Worm (Caenorhabditis elegans) whole organism, late embryonic: ENCODE results near the gene R09H10.1.
A peak's percentile ranks its signal among the peaks of the same experiment; 100 is the strongest.

Experiments
- C08G9.2 ChIP-seq: sonication (generic microtip); optimal IDR thresholded peaks from 2 replicates; lab custom pipeline; 2016; ENCODE audit warnings: mild to moderate bottlenecking, missing genetic modification characterization, moderate library complexity, missing compliant biosample characterization
- C38D4.7 ChIP-seq: fragments of 200-800 bp; sonication (Bioruptor generic); optimal IDR thresholded peaks from 2 replicates; lab custom pipeline; 2018; ENCODE audit warnings: mild to moderate bottlenecking, missing genetic modification characterization, moderate library complexity, missing compliant biosample characterization
- F13H6.1 ChIP-seq: sonication (generic microtip); optimal IDR thresholded peaks from 2 replicates; lab custom pipeline; 2016; ENCODE audit warnings: missing genetic modification characterization, missing compliant biosample characterization
- K02D7.2 ChIP-seq: sonication (generic microtip); optimal IDR thresholded peaks from 2 replicates; lab custom pipeline; 2017; ENCODE audit warnings: mild to moderate bottlenecking, missing genetic modification characterization, missing compliant biosample characterization
- K09A11.1 ChIP-seq: sonication (generic microtip); optimal IDR thresholded peaks from 2 replicates; lab custom pipeline; 2017; ENCODE audit warnings: antibody characterized with exemption, mild to moderate bottlenecking, missing genetic modification characterization, missing compliant biosample characterization; ENCODE audit not compliant: insufficient read depth
- T23F11.4 ChIP-seq: fragments of 200-800 bp; sonication (Bioruptor generic); optimal IDR thresholded peaks from 2 replicates; lab custom pipeline; 2018; ENCODE audit warnings: mild to moderate bottlenecking, missing genetic modification characterization, missing compliant biosample characterization
- Y22D7AL.16 ChIP-seq: sonication (generic microtip); optimal IDR thresholded peaks from 2 replicates; lab custom pipeline; 2016; ENCODE audit warnings: missing genetic modification characterization, missing compliant biosample characterization
- ceh-14 ChIP-seq: sonication (generic microtip); optimal IDR thresholded peaks from 2 replicates; lab custom pipeline; 2016; ENCODE audit warnings: missing genotype, missing genetic modification characterization, missing compliant biosample characterization
- ceh-18 ChIP-seq: sonication (generic microtip); optimal IDR thresholded peaks from 2 replicates; lab custom pipeline; 2016; ENCODE audit warnings: missing genetic modification characterization, missing compliant biosample characterization
- ceh-22 ChIP-seq: sonication (generic microtip); optimal IDR thresholded peaks from 2 replicates; lab custom pipeline; 2017; ENCODE audit warnings: missing biosample characterization, missing genetic modification characterization
- ceh-34 ChIP-seq: sonication (generic microtip); optimal IDR thresholded peaks from 2 replicates; lab custom pipeline; 2016; ENCODE audit warnings: mild to moderate bottlenecking, missing genetic modification characterization, missing compliant biosample characterization
- ceh-48 ChIP-seq: sonication (generic microtip); optimal IDR thresholded peaks from 2 replicates; lab custom pipeline; 2016; ENCODE audit warnings: missing genetic modification characterization, inconsistent platforms, missing compliant biosample characterization
- ceh-6 ChIP-seq: fragments of 200-800 bp; sonication (Bioruptor generic); optimal IDR thresholded peaks from 2 replicates; lab custom pipeline; 2018; ENCODE audit warnings: mild to moderate bottlenecking, missing genetic modification characterization, missing compliant biosample characterization
- che-1 ChIP-seq: sonication (generic microtip); optimal IDR thresholded peaks from 2 replicates; lab custom pipeline; 2016; ENCODE audit warnings: mild to moderate bottlenecking, missing genetic modification characterization, missing compliant biosample characterization
- dmd-4 ChIP-seq: sonication (generic microtip); optimal IDR thresholded peaks from 2 replicates; lab custom pipeline; 2016; ENCODE audit warnings: borderline replicate concordance, missing genetic modification characterization, missing compliant biosample characterization
- dve-1 ChIP-seq: sonication (generic microtip); optimal IDR thresholded peaks from 2 replicates; lab custom pipeline; 2017; ENCODE audit warnings: antibody characterized with exemption, mild to moderate bottlenecking, missing genetic modification characterization, missing compliant biosample characterization
- elt-2 ChIP-seq: sonication (generic microtip); optimal IDR thresholded peaks from 2 replicates; lab custom pipeline; 2016; ENCODE audit warnings: missing genetic modification reagents, missing genetic modification characterization, missing compliant biosample characterization
- ets-4 ChIP-seq: sonication (generic microtip); optimal IDR thresholded peaks from 2 replicates; lab custom pipeline; 2016; ENCODE audit warnings: missing genetic modification characterization, missing compliant biosample characterization
- eyg-1 ChIP-seq: sonication (generic microtip); optimal IDR thresholded peaks from 2 replicates; lab custom pipeline; 2016; ENCODE audit warnings: missing genotype, missing genetic modification characterization, missing compliant biosample characterization
- fkh-10 ChIP-seq: fragments of 150-350 bp; optimal IDR thresholded peaks from 2 replicates; lab custom pipeline; 2014; ENCODE audit warnings: missing biosample characterization, missing genetic modification reagents, missing genetic modification characterization
- fkh-6 ChIP-seq: sonication (generic microtip); optimal IDR thresholded peaks from 2 replicates; lab custom pipeline; 2016; ENCODE audit warnings: missing genetic modification characterization, missing compliant biosample characterization
- gmeb-2 ChIP-seq: sonication (generic microtip); optimal IDR thresholded peaks from 2 replicates; lab custom pipeline; 2016; ENCODE audit warnings: missing genetic modification characterization, inconsistent platforms, missing compliant biosample characterization
- hlh-13 ChIP-seq: fragments of 200-800 bp; sonication (Bioruptor generic); optimal IDR thresholded peaks from 2 replicates; lab custom pipeline; 2018; ENCODE audit warnings: mild to moderate bottlenecking, missing genetic modification characterization, missing compliant biosample characterization
- hlh-30 ChIP-seq: sonication (generic microtip); optimal IDR thresholded peaks from 2 replicates; lab custom pipeline; 2017; ENCODE audit warnings: antibody characterized with exemption, missing genetic modification characterization, missing compliant biosample characterization; ENCODE audit not compliant: insufficient read depth
- hlh-6 ChIP-seq: sonication (generic microtip); optimal IDR thresholded peaks from 2 replicates; lab custom pipeline; 2016; ENCODE audit warnings: missing genotype, missing genetic modification characterization, missing compliant biosample characterization
- hlh-8 ChIP-seq: sonication (generic microtip); optimal IDR thresholded peaks from 2 replicates; lab custom pipeline; 2016; ENCODE audit warnings: missing genotype, missing genetic modification characterization, missing compliant biosample characterization
- lim-6 ChIP-seq: sonication (generic microtip); optimal IDR thresholded peaks from 2 replicates; lab custom pipeline; 2016; ENCODE audit warnings: missing genetic modification characterization, missing compliant biosample characterization
- lin-11 ChIP-seq: fragments of 200-800 bp; sonication (Bioruptor generic); optimal IDR thresholded peaks from 2 replicates; lab custom pipeline; 2018; ENCODE audit warnings: mild to moderate bottlenecking, missing genetic modification characterization, missing compliant biosample characterization
- nfya-1 ChIP-seq: sonication (generic microtip); optimal IDR thresholded peaks from 2 replicates; lab custom pipeline; 2017; ENCODE audit warnings: missing genetic modification characterization, mild to moderate bottlenecking, missing compliant biosample characterization, antibody characterized with exemption, moderate library complexity
- npax-4 ChIP-seq: sonication (generic microtip); optimal IDR thresholded peaks from 2 replicates; lab custom pipeline; 2016; ENCODE audit warnings: missing genetic modification characterization, missing compliant biosample characterization
- odd-2 ChIP-seq: sonication (generic microtip); optimal IDR thresholded peaks from 2 replicates; lab custom pipeline; 2017; ENCODE audit warnings: antibody characterized with exemption, mild to moderate bottlenecking, missing genetic modification characterization, missing compliant biosample characterization
- pax-1 ChIP-seq: fragments of 150-350 bp; optimal IDR thresholded peaks from 2 replicates; lab custom pipeline; 2014; ENCODE audit warnings: missing biosample characterization, missing genetic modification characterization
- pha-4 ChIP-seq: fragments of 150-350 bp; optimal IDR thresholded peaks from 2 replicates; lab custom pipeline; 2018; ENCODE audit warnings: missing biosample characterization, missing genetic modification reagents, missing genetic modification characterization
- pqm-1 ChIP-seq: sonication (generic microtip); optimal IDR thresholded peaks from 2 replicates; lab custom pipeline; 2016; ENCODE audit warnings: missing genetic modification characterization, missing compliant biosample characterization
- ref-2 ChIP-seq: sonication (generic microtip); optimal IDR thresholded peaks from 2 replicates; lab custom pipeline; 2016; ENCODE audit warnings: missing genetic modification characterization, missing compliant biosample characterization
- rnt-1 ChIP-seq: sonication (generic microtip); optimal IDR thresholded peaks from 2 replicates; lab custom pipeline; 2016; ENCODE audit warnings: missing genetic modification characterization, missing compliant biosample characterization
- tbx-2 ChIP-seq: sonication (generic microtip); optimal IDR thresholded peaks from 2 replicates; lab custom pipeline; 2016; ENCODE audit warnings: missing genetic modification characterization, missing compliant biosample characterization
- unc-86 ChIP-seq: sonication (generic microtip); optimal IDR thresholded peaks from 2 replicates; lab custom pipeline; 2016; ENCODE audit warnings: missing genetic modification characterization, missing compliant biosample characterization
- ztf-16 ChIP-seq: sonication (generic microtip); optimal IDR thresholded peaks from 2 replicates; lab custom pipeline; 2017; ENCODE audit warnings: missing genetic modification characterization, missing compliant biosample characterization

R09H10.1 gene

DNA sequence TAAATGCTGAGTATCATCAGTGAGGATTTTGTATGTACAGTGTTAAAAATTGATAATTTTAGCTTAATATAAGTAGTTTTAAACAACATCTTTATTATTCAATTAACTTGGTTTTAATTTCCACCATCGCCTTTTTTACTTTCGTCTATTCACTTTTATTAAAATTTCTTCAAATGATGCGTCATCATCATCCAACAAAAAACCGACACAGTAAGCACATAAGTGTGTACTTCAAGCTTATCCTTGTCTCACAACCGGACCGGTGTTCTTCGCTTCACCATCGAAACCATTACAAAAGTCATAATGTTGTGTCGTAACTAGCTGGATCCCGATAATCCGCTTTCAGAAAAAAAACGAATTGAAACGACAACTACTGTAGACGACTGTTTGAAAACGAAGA is 3.6 kb upstream of the R09H10.1 start, which contains the start of gene C43F9.11:
Gene C43F9.11, plus strand, starts transcription at position 301 of the 400 bp plus-strand sequence.
- no peak for TF ChIP-seq odd-2 (tag; lab: Kevin White, UChicago)
- no peak for TF ChIP-seq ceh-6 (GFP tag; lab: Kevin White, UChicago)
- TF ChIP-seq gmeb-2 (tag; lab: Kevin White, UChicago) = no peak
- TF ChIP-seq pqm-1 (tag; lab: Kevin White, UChicago) = no peak
- no peak for TF ChIP-seq pha-4 (tag; lab: Kevin White, UChicago)
- TF ChIP-seq ref-2 = no peak
- no peak for TF ChIP-seq tbx-2 (tag; lab: Kevin White, UChicago)
- TF ChIP-seq Y22D7AL.16 = no peak
- TF ChIP-seq ceh-14 = no peak
- TF ChIP-seq T23F11.4 (GFP tag; lab: Kevin White, UChicago) = no peak
- no peak for TF ChIP-seq C08G9.2 (tag; lab: Kevin White, UChicago)
- no peak for TF ChIP-seq lim-6 (tag; lab: Kevin White, UChicago)

DNA sequence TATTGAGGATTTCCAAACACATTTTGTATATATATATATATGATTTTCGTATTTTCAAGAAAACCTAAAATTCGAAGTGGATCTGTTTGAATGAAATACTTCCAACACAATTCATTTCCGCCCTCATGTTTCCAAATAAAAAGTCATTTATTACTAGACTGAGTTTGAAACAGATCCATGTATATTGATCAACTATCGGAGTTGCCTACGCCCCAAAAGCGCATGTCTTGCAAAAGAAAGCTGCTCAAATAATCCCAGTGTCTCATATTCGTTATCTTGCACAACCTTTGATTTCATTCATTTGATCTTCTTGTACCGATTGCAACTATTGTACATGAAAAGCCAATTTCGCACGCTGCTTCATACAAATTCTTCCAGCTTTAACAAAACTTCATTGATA is 2.6 kb downstream of the R09H10.1 start, which contains the start of gene R09H10.2:
Gene R09H10.2, plus strand, starts transcription at position 301 of the 400 bp plus-strand sequence.
- TF ChIP-seq C38D4.7 (GFP tag; lab: Kevin White, UChicago) = no peak
- no peak for TF ChIP-seq pax-1 (tag; lab: Kevin White, UChicago)
- TF ChIP-seq elt-2 (tag; lab: Kevin White, UChicago) = no peak
- no peak for TF ChIP-seq hlh-30
- TF ChIP-seq fkh-6 (tag; lab: Kevin White, UChicago) = no peak
- no peak for TF ChIP-seq K02D7.2 (tag; lab: Kevin White, UChicago)
- no peak for TF ChIP-seq npax-4
- no peak for TF ChIP-seq lin-11 (tag; lab: Kevin White, UChicago)
- TF ChIP-seq unc-86 (tag; lab: Kevin White, UChicago) = no peak
- no peak for TF ChIP-seq hlh-8
- no peak for TF ChIP-seq F13H6.1
- TF ChIP-seq ceh-22 = no peak
- TF ChIP-seq ceh-18 = no peak
- TF ChIP-seq nfya-1 = no peak
- no peak for TF ChIP-seq che-1 (tag; lab: Kevin White, UChicago)

DNA sequence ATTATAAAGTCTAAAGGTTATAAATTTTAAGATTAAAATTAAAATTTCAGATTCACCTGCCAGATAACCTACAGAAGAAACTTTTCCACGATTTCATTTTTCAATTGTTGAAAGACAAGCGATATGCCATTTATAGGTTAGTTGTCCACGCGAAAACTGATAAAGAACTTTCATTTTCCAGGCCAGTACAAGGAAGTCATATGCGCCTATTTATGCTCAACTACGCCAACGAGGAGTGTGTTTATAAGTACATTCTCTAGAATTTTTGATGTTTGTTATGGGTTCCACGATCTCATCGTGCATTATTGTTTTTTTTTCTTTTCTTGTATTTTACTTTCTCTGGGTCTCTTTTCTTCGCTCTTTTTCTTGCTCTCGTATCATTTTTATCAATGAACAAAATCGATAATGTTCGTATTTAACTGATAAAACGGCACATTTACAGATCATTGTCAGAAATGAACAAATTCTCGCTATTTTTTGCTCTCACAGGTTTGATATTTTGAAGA is 6.5 kb downstream of the R09H10.1 start, which contains the start of gene R09H10.3:
Gene R09H10.3, plus strand, starts transcription at position 456 of the 506 bp plus-strand sequence.
- peak; percentile 21 for TF ChIP-seq elt-2 (tag; lab: Kevin White, UChicago)
- TF ChIP-seq dve-1 (tag; lab: Kevin White, UChicago) = no peak

DNA sequence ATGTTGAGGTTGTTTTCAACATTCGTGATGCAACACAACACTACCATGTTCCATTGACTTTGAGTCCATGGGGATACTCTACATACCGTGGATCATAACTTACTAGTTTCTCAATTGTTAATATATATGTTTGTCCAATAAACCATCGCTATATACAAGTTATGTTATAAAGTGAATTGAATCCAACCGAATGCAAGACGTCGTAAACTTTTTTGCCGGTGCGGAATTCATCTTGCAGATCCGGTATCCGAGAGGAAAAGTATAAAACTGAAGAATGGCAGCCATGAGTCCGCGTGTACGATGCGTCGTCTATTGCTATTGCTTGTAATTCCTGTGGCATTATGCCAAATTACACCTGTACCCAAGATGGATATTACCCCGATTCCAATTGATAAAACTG is 8.2 kb downstream of the R09H10.1 start, which contains the start of gene R09H10.6:
Gene R09H10.6, plus strand, starts transcription at position 301 of the 400 bp plus-strand sequence.
- no peak for TF ChIP-seq rnt-1 (tag; lab: Kevin White, UChicago)
- TF ChIP-seq hlh-13 (GFP tag; lab: Kevin White, UChicago) = no peak
- no peak for TF ChIP-seq ztf-16 (tag; lab: Kevin White, UChicago)
- no peak for TF ChIP-seq fkh-10
- TF ChIP-seq T23F11.4 (GFP tag; lab: Kevin White, UChicago) = no peak
- TF ChIP-seq ets-4 (tag; lab: Kevin White, UChicago) = no peak
- TF ChIP-seq dmd-4 (tag; lab: Kevin White, UChicago) = no peak
- no peak for TF ChIP-seq lin-11 (tag; lab: Kevin White, UChicago)

DNA sequence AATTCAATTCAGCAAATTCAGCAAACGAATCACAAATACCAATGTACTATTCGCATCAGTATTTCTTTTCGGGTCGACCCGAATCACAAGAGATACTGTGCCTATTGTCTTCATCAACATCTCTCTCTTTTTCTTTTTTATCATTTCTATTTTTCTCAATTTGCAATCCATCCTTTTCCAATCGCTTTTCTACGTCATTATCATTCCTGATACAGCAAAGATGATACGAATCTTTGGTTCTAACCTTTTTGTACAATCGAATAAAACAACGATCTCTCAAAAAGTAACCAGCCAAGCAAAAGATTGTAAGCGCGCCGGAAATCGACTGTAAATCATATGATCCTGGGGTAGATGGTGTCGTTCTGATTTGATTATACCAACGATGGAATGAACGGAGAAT is 9.8 kb downstream of the R09H10.1 start:
- no peak for TF ChIP-seq T23F11.4 (GFP tag; lab: Kevin White, UChicago)
- no peak for TF ChIP-seq eyg-1 (tag; lab: Kevin White, UChicago)
- no peak for TF ChIP-seq fkh-6 (tag; lab: Kevin White, UChicago)
- TF ChIP-seq ceh-34 = no peak
- no peak for TF ChIP-seq hlh-6 (tag; lab: Kevin White, UChicago)
- no peak for TF ChIP-seq ceh-48 (tag; lab: Kevin White, UChicago)
- no peak for TF ChIP-seq K09A11.1 (tag; lab: Kevin White, UChicago)
- TF ChIP-seq fkh-10 = no peak
